Worm (Caenorhabditis elegans) whole organism, young adult: ENCODE data around the gene F14H12.7.

Source experiments
- B0035.1 ChIP-seq: sonication (generic microtip); optimal IDR thresholded peaks from 2 replicates; lab custom pipeline; 2016; ENCODE audit warnings: missing genetic modification characterization, mild to moderate bottlenecking, missing compliant biosample characterization, missing genotype, missing genetic modification reagents
- B0336.3 ChIP-seq: fragments of 200-800 bp; sonication (Bioruptor generic); IDR thresholded peaks from 2 replicates; pipeline ENCODE4 v1.3.6; 2022; ENCODE audit warnings: missing genetic modification characterization, missing compliant biosample characterization
- F22D6.2 ChIP-seq: sonication (generic microtip); optimal IDR thresholded peaks from 2 replicates; lab custom pipeline; 2016; ENCODE audit warnings: mild to moderate bottlenecking, missing genetic modification characterization, missing compliant biosample characterization
- F23B12.7 ChIP-seq: sonication (generic microtip); optimal IDR thresholded peaks from 2 replicates; lab custom pipeline; 2017; ENCODE audit warnings: missing genetic modification characterization, mild to moderate bottlenecking, missing compliant biosample characterization, antibody characterized with exemption, moderate library complexity; ENCODE audit not compliant: insufficient read depth
- F49E8.2 ChIP-seq: sonication (generic microtip); optimal IDR thresholded peaks from 3 replicates; lab custom pipeline; 2017; ENCODE audit warnings: missing genetic modification characterization, mild to moderate bottlenecking, missing compliant biosample characterization, antibody characterized with exemption, moderate library complexity; ENCODE audit not compliant: insufficient read depth
- Y79H2A.3 ChIP-seq: fragments of 200-800 bp; sonication (Bioruptor generic); conservative IDR thresholded peaks from 2 replicates; pipeline ENCODE4 v1.3.6; 2022; ENCODE audit warnings: missing genetic modification reagents, missing genetic modification characterization, missing compliant biosample characterization
- Y95B8A.8 ChIP-seq: fragments of 200-800 bp; sonication (Bioruptor generic); IDR thresholded peaks from 2 replicates; pipeline ENCODE4 v1.3.6; 2022; ENCODE audit warnings: missing genetic modification reagents, missing genetic modification characterization, missing compliant biosample characterization
- ZK185.1 ChIP-seq: sonication (generic microtip); optimal IDR thresholded peaks from 2 replicates; lab custom pipeline; 2016; ENCODE audit warnings: mild to moderate bottlenecking, missing genetic modification characterization, missing compliant biosample characterization; ENCODE audit not compliant: poor library complexity, severe bottlenecking
- aptf-2 ChIP-seq: fragments of 200-800 bp; sonication (Bioruptor generic); conservative IDR thresholded peaks from 2 replicates; pipeline ENCODE4 v1.3.6; 2022; ENCODE audit warnings: missing genetic modification reagents, missing genetic modification characterization, missing compliant biosample characterization
- athp-1 ChIP-seq: sonication (generic microtip); optimal IDR thresholded peaks from 2 replicates; lab custom pipeline; 2017; ENCODE audit warnings: mild to moderate bottlenecking, missing genetic modification characterization, missing compliant biosample characterization
- attf-3 ChIP-seq: fragments of 200-800 bp; sonication (Bioruptor generic); conservative IDR thresholded peaks from 2 replicates; pipeline ENCODE4 v1.3.6; 2022; ENCODE audit warnings: missing genetic modification reagents, missing genetic modification characterization, missing compliant biosample characterization
- attf-5 ChIP-seq: fragments of 200-800 bp; sonication (Bioruptor generic); optimal IDR thresholded peaks from 2 replicates; lab custom pipeline; 2018; ENCODE audit warnings: mild to moderate bottlenecking, missing genetic modification characterization, missing compliant biosample characterization
- bed-2 ChIP-seq: fragments of 200-800 bp; sonication (Bioruptor generic); IDR thresholded peaks from 2 replicates; pipeline ENCODE4 v1.3.6; 2022; ENCODE audit warnings: missing genetic modification reagents, missing genetic modification characterization, missing compliant biosample characterization
- ccch-3 ChIP-seq: fragments of 200-800 bp; sonication (Bioruptor generic); optimal IDR thresholded peaks from 2 replicates; lab custom pipeline; 2018; ENCODE audit warnings: mild to moderate bottlenecking, missing genetic modification characterization, missing compliant biosample characterization
- cebp-2 ChIP-seq: fragments of 200-800 bp; sonication (Bioruptor generic); IDR thresholded peaks from 2 replicates; pipeline ENCODE4 v1.3.6; 2022; ENCODE audit warnings: missing genetic modification characterization, missing compliant biosample characterization
- ceh-27 ChIP-seq: fragments of 200-800 bp; sonication (Bioruptor generic); optimal IDR thresholded peaks from 2 replicates; lab custom pipeline; 2018; ENCODE audit warnings: mild to moderate bottlenecking, missing genetic modification characterization, moderate library complexity, missing compliant biosample characterization
- ceh-91 ChIP-seq: fragments of 200-800 bp; sonication (Bioruptor generic); IDR thresholded peaks from 2 replicates; pipeline ENCODE4 v1.3.6; 2022; ENCODE audit warnings: missing genetic modification reagents, missing genetic modification characterization, missing compliant biosample characterization
- die-1 ChIP-seq: sonication (generic microtip); optimal IDR thresholded peaks from 2 replicates; lab custom pipeline; 2016; ENCODE audit warnings: missing genotype, mild to moderate bottlenecking, missing genetic modification characterization, missing compliant biosample characterization
- dpff-1 ChIP-seq: sonication (generic microtip); optimal IDR thresholded peaks from 2 replicates; lab custom pipeline; 2017; ENCODE audit warnings: mild to moderate bottlenecking, missing genetic modification characterization, missing compliant biosample characterization
- egl-44 ChIP-seq: fragments of 200-800 bp; sonication (Bioruptor generic); IDR thresholded peaks from 2 replicates; pipeline ENCODE4 v1.3.6; 2022; ENCODE audit warnings: missing genetic modification reagents, missing genetic modification characterization, missing compliant biosample characterization
- egrh-3 ChIP-seq: fragments of 200-800 bp; sonication (Bioruptor generic); IDR thresholded peaks from 2 replicates; pipeline ENCODE4 v1.3.6; 2022; ENCODE audit warnings: missing genetic modification reagents, missing genetic modification characterization, missing compliant biosample characterization
- ets-4 ChIP-seq: fragments of 200-800 bp; sonication (Bioruptor generic); optimal IDR thresholded peaks from 2 replicates; lab custom pipeline; 2018; ENCODE audit warnings: mild to moderate bottlenecking, missing genetic modification characterization, missing compliant biosample characterization
- fkh-3 ChIP-seq: sonication (generic microtip); optimal IDR thresholded peaks from 2 replicates; lab custom pipeline; 2016; ENCODE audit warnings: mild to moderate bottlenecking, missing genetic modification characterization, missing compliant biosample characterization
- him-1 ChIP-seq: sonication (generic microtip); optimal IDR thresholded peaks from 2 replicates; lab custom pipeline; 2016; ENCODE audit warnings: missing genotype, missing genetic modification reagents, missing genetic modification characterization, missing compliant biosample characterization
- hlh-26 ChIP-seq: fragments of 200-800 bp; sonication (Bioruptor generic); conservative IDR thresholded peaks from 2 replicates; pipeline ENCODE4 v1.3.6; 2022; ENCODE audit warnings: missing genetic modification reagents, missing genetic modification characterization, missing compliant biosample characterization
- hmg-1.2 ChIP-seq: fragments of 200-800 bp; sonication (Bioruptor generic); IDR thresholded peaks from 2 replicates; pipeline ENCODE4 v1.3.6; 2022; ENCODE audit warnings: missing genetic modification reagents, missing genetic modification characterization, missing compliant biosample characterization
- hmg-20 ChIP-seq: fragments of 200-800 bp; sonication (Bioruptor generic); IDR thresholded peaks from 2 replicates; pipeline ENCODE4 v1.3.6; 2022; ENCODE audit warnings: missing genetic modification reagents, missing genetic modification characterization, missing compliant biosample characterization
- let-526 ChIP-seq: fragments of 200-800 bp; sonication (Bioruptor generic); IDR thresholded peaks from 2 replicates; pipeline ENCODE4 v1.3.6; 2022; ENCODE audit warnings: missing genetic modification reagents, missing genetic modification characterization, missing compliant biosample characterization
- lin-26 ChIP-seq: fragments of 200-800 bp; sonication (Bioruptor generic); IDR thresholded peaks from 2 replicates; pipeline ENCODE4 v1.3.6; 2022; ENCODE audit warnings: missing genetic modification reagents, missing genetic modification characterization, missing compliant biosample characterization
- lin-35 ChIP-seq, 3 experiments: fragments of 150-350 bp in 2 of 3; sonication (generic microtip) in 1 of 3; optimal IDR thresholded peaks; 2 replicates each; lab custom pipeline; 2014 to 2018; ENCODE audit warnings: missing biosample characterization in 3 of 3, missing genetic modification characterization in 3 of 3, missing genetic modification reagents in 3 of 3
- madf-8 ChIP-seq: fragments of 200-800 bp; sonication (Bioruptor generic); conservative IDR thresholded peaks from 2 replicates; pipeline ENCODE4 v1.3.6; 2022; ENCODE audit warnings: missing genetic modification reagents, missing genetic modification characterization, missing compliant biosample characterization
- mel-28 ChIP-seq: sonication (generic microtip); optimal IDR thresholded peaks from 2 replicates; lab custom pipeline; 2016; ENCODE audit warnings: borderline replicate concordance, mild to moderate bottlenecking, missing genetic modification characterization, missing compliant biosample characterization
- mxl-1 ChIP-seq: sonication (generic microtip); optimal IDR thresholded peaks from 2 replicates; lab custom pipeline; 2016; ENCODE audit warnings: missing genetic modification characterization, missing compliant biosample characterization
- nfya-1 ChIP-seq: sonication (generic microtip); optimal IDR thresholded peaks from 2 replicates; lab custom pipeline; 2017; ENCODE audit warnings: antibody characterized with exemption, missing compliant biosample characterization, missing genetic modification characterization, borderline replicate concordance; ENCODE audit not compliant: insufficient read depth
- nfya-2 ChIP-seq: fragments of 200-800 bp; sonication (Bioruptor generic); IDR thresholded peaks from 2 replicates; pipeline ENCODE4 v1.3.6; 2022; ENCODE audit warnings: missing genetic modification reagents, missing genetic modification characterization, missing compliant biosample characterization
- nhr-80 ChIP-seq: sonication (generic microtip); optimal IDR thresholded peaks from 2 replicates; lab custom pipeline; 2016; ENCODE audit warnings: missing genetic modification characterization, missing compliant biosample characterization
- pbrm-1 ChIP-seq: fragments of 200-800 bp; sonication (Bioruptor generic); IDR thresholded peaks from 2 replicates; pipeline ENCODE4 v1.3.6; 2022; ENCODE audit warnings: missing genetic modification reagents, missing genetic modification characterization, missing compliant biosample characterization
- rcor-1 ChIP-seq: fragments of 200-800 bp; sonication (Bioruptor generic); IDR thresholded peaks from 2 replicates; pipeline ENCODE4 v1.3.6; 2022; ENCODE audit warnings: missing genetic modification reagents, missing genetic modification characterization, missing compliant biosample characterization
- rpc-1 ChIP-seq, 2 experiments: fragments of 150-350 bp in 1 of 2; sonication (generic microtip) in 1 of 2; optimal IDR thresholded peaks; 2 replicates each; lab custom pipeline; 2014 to 2018; ENCODE audit warnings: missing biosample characterization in 1 of 2, missing genetic modification characterization in 1 of 2, missing genetic modification reagents in 1 of 2, missing genotype in 1 of 2
- snpc-1.1 ChIP-seq: sonication (generic microtip); optimal IDR thresholded peaks from 2 replicates; lab custom pipeline; 2017; ENCODE audit warnings: missing genetic modification characterization, mild to moderate bottlenecking, missing compliant biosample characterization, antibody characterized with exemption, moderate library complexity, missing genotype, missing genetic modification reagents; ENCODE audit not compliant: insufficient read depth
- snpc-4 ChIP-seq, 5 experiments: fragments of 150-350 bp in 1 of 5; sonication (generic microtip) in 4 of 5; optimal IDR thresholded peaks; 2 replicates each; lab custom pipeline; 2014 to 2018; ENCODE audit warnings: missing genetic modification characterization in 5 of 5, missing biosample characterization in 3 of 5, antibody characterized with exemption in 2 of 5, mild to moderate bottlenecking in 2 of 5, missing compliant biosample characterization in 2 of 5, missing genotype in 2 of 5, moderate library complexity in 2 of 5, missing genetic modification reagents in 1 of 5
- somi-1 ChIP-seq: fragments of 200-800 bp; sonication (Bioruptor generic); optimal IDR thresholded peaks from 2 replicates; lab custom pipeline; 2018; ENCODE audit warnings: mild to moderate bottlenecking, missing genetic modification characterization, missing compliant biosample characterization
- sptf-2 ChIP-seq: fragments of 200-800 bp; sonication (Bioruptor generic); optimal IDR thresholded peaks from 2 replicates; lab custom pipeline; 2018; ENCODE audit warnings: mild to moderate bottlenecking, missing genetic modification characterization, missing compliant biosample characterization
- tlf-1 ChIP-seq: fragments of 200-800 bp; sonication (Bioruptor generic); optimal IDR thresholded peaks from 2 replicates; lab custom pipeline; 2018; ENCODE audit warnings: mild to moderate bottlenecking, missing genetic modification characterization, missing compliant biosample characterization
- zim-3 ChIP-seq: sonication (generic microtip); optimal IDR thresholded peaks from 2 replicates; lab custom pipeline; 2017; ENCODE audit warnings: mild to moderate bottlenecking, missing genetic modification characterization, moderate library complexity, missing compliant biosample characterization
- ztf-3 ChIP-seq: fragments of 200-800 bp; sonication (Bioruptor generic); optimal IDR thresholded peaks from 2 replicates; lab custom pipeline; 2018; ENCODE audit warnings: mild to moderate bottlenecking, missing genetic modification characterization, missing compliant biosample characterization

Gene F14H12.7

DNA sequence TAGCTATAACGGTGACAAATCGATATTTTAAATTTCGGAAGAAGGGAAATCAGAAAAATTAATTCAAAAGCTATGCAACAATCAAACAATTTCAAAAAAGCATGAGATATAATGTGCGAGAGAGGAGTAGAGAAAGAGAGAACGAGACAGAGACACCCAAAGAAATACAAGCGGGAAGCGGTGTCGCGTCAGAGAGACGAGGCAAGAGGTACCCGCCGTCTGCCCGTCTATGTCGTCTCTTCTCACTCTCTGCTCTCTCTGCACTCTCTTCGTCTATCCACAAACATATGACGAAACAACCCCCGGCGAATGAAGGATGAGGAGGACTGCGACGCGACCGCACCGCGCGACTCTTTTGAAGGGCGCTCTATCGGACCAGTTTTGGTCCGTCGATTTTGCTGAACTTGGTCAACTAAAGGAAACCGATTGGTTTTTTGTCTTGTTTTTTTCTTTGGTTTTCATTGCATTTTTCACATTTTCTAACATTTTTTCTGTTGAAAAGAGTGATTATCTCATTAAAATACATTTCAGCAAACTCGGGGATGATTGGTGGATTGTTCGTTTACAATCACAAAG lies 26.5 kb upstream of the F14H12.7 start, which contains the start of gene dpy-23 (continued):
- TF ChIP-seq dpff-1 (tag; lab: Kevin White, UChicago): no peak
- TF ChIP-seq ccch-3 (GFP tag; lab: Kevin White, UChicago): no peak
- TF ChIP-seq somi-1: peak; percentile 86
- peak; percentile 64 for TF ChIP-seq ets-4 (GFP tag; lab: Kevin White, UChicago)
- TF ChIP-seq Y79H2A.3 (GFP tag; lab: Robert Waterston, UW): no peak
- TF ChIP-seq sptf-2 (GFP tag; lab: Kevin White, UChicago): no peak
- peak; percentile 61 for TF ChIP-seq rcor-1 (GFP tag; lab: Robert Waterston, UW)
- TF ChIP-seq die-1 (tag; lab: Kevin White, UChicago): peak; percentile 16
- TF ChIP-seq hmg-20 (GFP tag; lab: Robert Waterston, UW): no peak
- peak; percentile 54; the same call in 1 of the 2 replicates for TF ChIP-seq let-526
- peak; percentile 87 for TF ChIP-seq pbrm-1
- TF ChIP-seq tlf-1 (GFP tag; lab: Kevin White, UChicago): peak; percentile 38
- TF ChIP-seq Y95B8A.8: 0 out of 2 replicates have a peak, but pooled peaks have one; percentile 19
- TF ChIP-seq attf-5 (GFP tag; lab: Kevin White, UChicago): peak; percentile 93
- TF ChIP-seq attf-3: no peak
- TF ChIP-seq rpc-1 (optimal IDR thresholded peaks at IDR 0.05; lab: Kevin White, UChicago): no peak
- TF ChIP-seq rpc-1 (tag; optimal IDR thresholded peaks at IDR 0.05; lab: Kevin White, UChicago): no peak
- peak in 1 of 3 experiments; percentile 75 for TF ChIP-seq lin-35 (GFP tag; optimal IDR thresholded peaks at IDR 0.05; lab: Kevin White, UChicago)
- no peak for TF ChIP-seq nfya-1 (tag; lab: Kevin White, UChicago)
- peak; percentile 42 for TF ChIP-seq snpc-4 (GFP tag; optimal IDR thresholded peaks at IDR 0.05; lab: Kevin White, UChicago)
- peak; percentile 2 to 55 (median 53) for TF ChIP-seq snpc-4 (tag; optimal IDR thresholded peaks at IDR 0.05; lab: Kevin White, UChicago)
- no peak for TF ChIP-seq ztf-3 (GFP tag; lab: Kevin White, UChicago)
- peak; percentile 80; the same call in 1 of the 2 replicates for TF ChIP-seq bed-2 (GFP tag; lab: Robert Waterston, UW)
- peak; percentile 76; the same call in 1 of the 2 replicates for TF ChIP-seq lin-26 (GFP tag; lab: Robert Waterston, UW)
- peak; percentile 87 for TF ChIP-seq nhr-80
- TF ChIP-seq egrh-3: peak; percentile 60
- peak; percentile 95 for TF ChIP-seq ceh-27 (GFP tag; lab: Kevin White, UChicago)
- TF ChIP-seq snpc-1.1 (tag; lab: Kevin White, UChicago): no peak
- no peak for TF ChIP-seq madf-8 (GFP tag; lab: Robert Waterston, UW)
- TF ChIP-seq fkh-3 (tag; lab: Kevin White, UChicago): no peak
- peak; percentile 23 for TF ChIP-seq athp-1 (tag; lab: Kevin White, UChicago)
- TF ChIP-seq hmg-1.2: peak; percentile 98
- no peak for TF ChIP-seq nfya-2 (GFP tag; lab: Robert Waterston, UW)
- peak; percentile 70 for TF ChIP-seq F23B12.7
- TF ChIP-seq egl-44: no peak
- peak; percentile 12 for TF ChIP-seq B0035.1 (tag; lab: Kevin White, UChicago)
- no peak for TF ChIP-seq mxl-1 (tag; lab: Kevin White, UChicago)
- peak; percentile 81 for TF ChIP-seq ZK185.1 (tag; lab: Kevin White, UChicago)
- TF ChIP-seq F49E8.2 (tag; lab: Kevin White, UChicago): no peak
- no peak for TF ChIP-seq him-1
- no peak for TF ChIP-seq zim-3 (tag; lab: Kevin White, UChicago)
- peak; percentile 81 for TF ChIP-seq B0336.3 (GFP tag; lab: Robert Waterston, UW)
- peak; percentile 35 for TF ChIP-seq F22D6.2
- no peak for TF ChIP-seq mel-28
- no peak for TF ChIP-seq hlh-26 (GFP tag; lab: Robert Waterston, UW)
- TF ChIP-seq ceh-91 (GFP tag; lab: Robert Waterston, UW): no peak
- no peak for TF ChIP-seq cebp-2 (GFP tag; lab: Robert Waterston, UW)
- no peak for TF ChIP-seq aptf-2
